Fruit fly (Drosophila melanogaster): Measurements from ENCODE around the gene CG6059.

Gene CG6059

DNA sequence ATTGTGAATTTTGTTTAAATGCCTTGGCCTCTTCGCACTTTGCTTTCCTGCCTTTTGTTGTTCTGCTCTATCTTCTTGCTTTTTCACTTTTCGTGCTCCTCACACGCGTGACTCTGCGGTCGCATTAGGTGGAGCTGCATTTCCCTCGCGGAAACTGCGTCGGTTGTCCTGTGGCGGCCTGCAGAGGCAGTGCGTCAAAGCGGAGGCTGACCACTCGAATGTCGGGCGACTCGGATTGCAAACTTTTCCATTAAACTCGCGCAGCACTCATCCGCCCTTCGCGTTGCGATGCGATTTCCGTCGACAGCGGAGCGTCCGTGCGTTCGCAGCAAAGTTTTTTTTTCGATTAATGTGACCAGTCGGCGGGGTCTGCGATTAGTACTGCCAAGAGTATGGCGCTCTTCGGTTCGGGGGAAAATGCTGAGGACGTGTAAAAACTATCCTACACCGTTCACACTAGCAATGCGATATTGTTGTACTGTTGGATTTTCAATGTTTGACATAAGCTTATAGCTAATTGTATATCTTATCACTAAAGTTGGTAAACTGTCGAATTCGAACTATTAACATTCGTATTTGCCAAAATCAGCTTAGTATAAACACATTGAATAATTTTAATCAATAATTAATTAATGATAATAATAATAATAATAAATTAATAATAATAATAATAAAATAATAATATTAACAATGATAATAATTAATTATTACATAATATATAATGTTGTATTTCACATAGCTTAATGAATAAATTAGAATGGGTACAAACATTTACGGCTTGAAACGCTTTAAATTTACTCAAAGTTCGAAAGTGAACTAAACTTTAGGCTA is 26.4 kb upstream of the CG6059 start, which contains the start of gene CG6051 (continued):
- no peak for TF ChIP-seq Spps (tag; optimal IDR thresholded peaks at IDR 0.05)
- TF ChIP-seq ap (GFP tag; IDR thresholded peaks at IDR 0.05) = no peak
- peak; percentile 15 for TF ChIP-seq CG18619 (GFP tag; optimal IDR thresholded peaks at IDR 0.05)
- TF ChIP-seq CG17829 (tag; optimal IDR thresholded peaks at IDR 0.05) = peak; percentile 61
- TF ChIP-seq CG8290 (GFP tag; optimal IDR thresholded peaks at IDR 0.05) = no peak
- peak in 1 of 2 experiments; percentile 89 for TF ChIP-seq CG8290 (tag; optimal IDR thresholded peaks at IDR 0.05)
- peak; percentile 55 for TF ChIP-seq ems (GFP tag; optimal IDR thresholded peaks at IDR 0.05)
- TF ChIP-seq Sry-β (GFP tag; optimal IDR thresholded peaks at IDR 0.05) = peak; percentile 47
- no peak for TF ChIP-seq dysf (GFP tag; IDR thresholded peaks at IDR 0.05)
- no peak for TF ChIP-seq stc (GFP tag; IDR thresholded peaks at IDR 0.05)
- TF ChIP-seq CG6175 (GFP tag; IDR thresholded peaks at IDR 0.05) = no peak
- TF ChIP-seq cato (GFP tag; optimal IDR thresholded peaks at IDR 0.05; ENCODE audit: borderline replicate concordance) = peak; percentile 3
- no peak for TF ChIP-seq CG10274 (GFP tag; optimal IDR thresholded peaks at IDR 0.05)
- peak; percentile 10 for TF ChIP-seq CG33557 (GFP tag; optimal IDR thresholded peaks at IDR 0.05)
- TF ChIP-seq CG15073 (GFP tag; optimal IDR thresholded peaks at IDR 0.05) = no peak
- TF ChIP-seq CG42726 (GFP tag; IDR thresholded peaks at IDR 0.05; ENCODE audit: partially characterized antibody) = no peak
- TF ChIP-seq ftz-f1 (GFP tag; optimal IDR thresholded peaks at IDR 0.05) = peak; percentile 41
- TF ChIP-seq H2.0 (GFP tag; IDR thresholded peaks at IDR 0.05) = no peak
- TF ChIP-seq CG17361 (GFP tag; IDR thresholded peaks at IDR 0.05) = no peak
- peak; percentile 44; the same call in 1 of the 2 replicates for TF ChIP-seq onecut (GFP tag; IDR thresholded peaks at IDR 0.05)
- TF ChIP-seq disco-r (GFP tag; optimal IDR thresholded peaks at IDR 0.05) = no peak
- TF ChIP-seq pho (GFP tag; optimal IDR thresholded peaks at IDR 0.05) = no peak
- peak; percentile 35 for TF ChIP-seq CG11398 (GFP tag; optimal IDR thresholded peaks at IDR 0.05)
- TF ChIP-seq cg (GFP tag; optimal IDR thresholded peaks at IDR 0.05) = peak; percentile 57
- no peak for TF ChIP-seq CG16779 (GFP tag; IDR thresholded peaks at IDR 0.05)
- no peak for TF ChIP-seq Lpt (GFP tag; optimal IDR thresholded peaks at IDR 0.05)
- no peak for TF ChIP-seq CG2199 (GFP tag; IDR thresholded peaks at IDR 0.05)
- no peak for TF ChIP-seq vvl (GFP tag; IDR thresholded peaks at IDR 0.05)
- no peak for TF ChIP-seq rib (GFP tag; IDR thresholded peaks at IDR 0.05)
- no peak for TF ChIP-seq br (optimal IDR thresholded peaks at IDR 0.05)
- TF ChIP-seq kay (GFP tag; optimal IDR thresholded peaks at IDR 0.05) = peak; percentile 13
- TF ChIP-seq Sox100B (GFP tag; optimal IDR thresholded peaks at IDR 0.05) = peak; percentile 13
- TF ChIP-seq YL-1 (GFP tag; optimal IDR thresholded peaks at IDR 0.05) = peak; percentile 52
- TF ChIP-seq chm (GFP tag; IDR thresholded peaks at IDR 0.05) = no peak
- TF ChIP-seq Blimp-1 (GFP tag; optimal IDR thresholded peaks at IDR 0.05) = peak; percentile 37
- TF ChIP-seq tgo (GFP tag; IDR thresholded peaks at IDR 0.05) = no peak
- no peak for TF ChIP-seq HLH4C (GFP tag; IDR thresholded peaks at IDR 0.05; ENCODE audit: partially characterized antibody)
- peak; percentile 30 for TF ChIP-seq run (tag; optimal IDR thresholded peaks at IDR 0.05)
- no peak for TF ChIP-seq seq (GFP tag; IDR thresholded peaks at IDR 0.05)
- TF ChIP-seq CG3995 (GFP tag; optimal IDR thresholded peaks at IDR 0.05) = peak; percentile 2
- TF ChIP-seq CG13123 (GFP tag; optimal IDR thresholded peaks at IDR 0.05) = no peak
- peak; percentile 52 for TF ChIP-seq Antp (GFP tag; optimal IDR thresholded peaks at IDR 0.05)
- TF ChIP-seq hkb (optimal IDR thresholded peaks at IDR 0.05) = no peak
- TF ChIP-seq hkb (GFP tag; IDR thresholded peaks at IDR 0.05) = no peak
- peak; percentile 57 for TF ChIP-seq CG4424 (GFP tag; optimal IDR thresholded peaks at IDR 0.05)
- peak; percentile 52 for TF ChIP-seq her (GFP tag; optimal IDR thresholded peaks at IDR 0.05)
- TF ChIP-seq h (optimal IDR thresholded peaks at IDR 0.05) = no peak
- TF ChIP-seq CG5245 (GFP tag; optimal IDR thresholded peaks at IDR 0.05) = no peak
- TF ChIP-seq otp (GFP tag; IDR thresholded peaks at IDR 0.05) = no peak
- TF ChIP-seq esg (GFP tag; conservative IDR thresholded peaks at IDR 0.05) = no peak
- peak; percentile 18 for TF ChIP-seq CG18476 (GFP tag; optimal IDR thresholded peaks at IDR 0.05)
- no peak for TF ChIP-seq amos (GFP tag; IDR thresholded peaks at IDR 0.05; ENCODE audit: partially characterized antibody)
